Fruit fly (Drosophila melanogaster): ENCODE measurements around the gene Cad96Ca.

The Cad96Ca gene

DNA sequence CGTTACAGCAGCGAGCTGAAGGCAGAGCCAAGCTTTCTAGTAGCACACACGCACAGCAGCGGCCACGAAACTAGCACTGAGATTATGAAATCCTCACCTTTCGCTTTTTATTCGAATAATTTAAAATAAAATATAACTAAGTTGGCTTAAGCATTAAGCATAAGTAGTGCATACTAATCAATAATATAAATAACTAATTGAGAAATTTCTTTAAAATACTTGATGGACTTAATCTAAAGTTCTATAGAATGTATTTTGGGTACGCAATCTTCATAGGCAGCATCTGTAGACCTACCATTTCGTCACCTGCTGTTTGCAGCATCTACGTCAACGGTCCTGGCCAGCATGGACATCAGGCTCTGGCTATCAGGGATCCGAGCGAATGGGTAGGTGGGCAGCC is 55.7 kb downstream of the Cad96Ca start (continued):
- no peak for TF ChIP-seq CG6813 (GFP tag; optimal IDR thresholded peaks at IDR 0.05)
- TF ChIP-seq NfI (GFP tag; optimal IDR thresholded peaks at IDR 0.05), result peak; percentile 1
- TF ChIP-seq trem (tag; optimal IDR thresholded peaks at IDR 0.05), result no peak
- TF ChIP-seq zf30C (GFP tag; optimal IDR thresholded peaks at IDR 0.05), result no peak
- peak; percentile 13 for TF ChIP-seq CG15514 (GFP tag; optimal IDR thresholded peaks at IDR 0.05)
- TF ChIP-seq GATAe (GFP tag; conservative IDR thresholded peaks at IDR 0.05), result no peak
- TF ChIP-seq dm (GFP tag; optimal IDR thresholded peaks at IDR 0.05), result no peak
- no peak for TF ChIP-seq nerfin-2 (GFP tag; IDR thresholded peaks at IDR 0.05; ENCODE audit: partially characterized antibody)
- no peak for TF ChIP-seq Poxn (GFP tag; IDR thresholded peaks at IDR 0.05)
- TF ChIP-seq CG12942 (GFP tag; optimal IDR thresholded peaks at IDR 0.05), result no peak
- TF ChIP-seq CG18476 (GFP tag; optimal IDR thresholded peaks at IDR 0.05), result no peak
- no peak for TF ChIP-seq CG1024 (GFP tag; IDR thresholded peaks at IDR 0.05)
